Worm (Caenorhabditis elegans) whole organism, L1 larva: Measurements from ENCODE around the gene ZK673.6.

ENCODE experiments used
- dpl-1 ChIP-seq, 3 experiments: fragments of 150-350 bp in 2 of 3; sonication (generic microtip) in 1 of 3; optimal IDR thresholded peaks; 2 replicates each; lab custom pipeline; 2014 to 2017; ENCODE audit warnings: missing biosample characterization in 3 of 3, missing genetic modification characterization in 3 of 3, missing genetic modification reagents in 3 of 3
- egl-27 ChIP-seq, 2 experiments: fragments of 150-350 bp in 1 of 2; sonication (generic microtip); optimal IDR thresholded peaks; 3 replicates each; lab custom pipeline; 2017 to 2018; ENCODE audit warnings: missing biosample characterization in 2 of 2, missing genetic modification characterization in 2 of 2, missing genetic modification reagents in 2 of 2
- fkh-10 ChIP-seq: sonication (generic microtip); optimal IDR thresholded peaks from 2 replicates; lab custom pipeline; 2017; ENCODE audit warnings: missing biosample characterization, missing genetic modification reagents, missing genetic modification characterization
- lin-13 ChIP-seq: fragments of 150-350 bp; optimal IDR thresholded peaks from 2 replicates; lab custom pipeline; 2014; ENCODE audit warnings: missing biosample characterization, missing genetic modification reagents, missing genetic modification characterization
- lin-39 ChIP-seq: fragments of 150-350 bp; optimal IDR thresholded peaks from 2 replicates; lab custom pipeline; 2014; ENCODE audit warnings: missing biosample characterization, missing genetic modification reagents, missing genetic modification characterization
- lsy-2 ChIP-seq, 2 experiments: fragments of 150-350 bp; optimal IDR thresholded peaks; 2 replicates each; lab custom pipeline; 2014; ENCODE audit warnings: missing biosample characterization in 2 of 2, missing genetic modification characterization in 2 of 2
- nhr-12 ChIP-seq: sonication (generic microtip); optimal IDR thresholded peaks from 2 replicates; lab custom pipeline; 2017; ENCODE audit warnings: missing biosample characterization, missing genetic modification characterization
- nhr-28 ChIP-seq: fragments of 150-350 bp; optimal IDR thresholded peaks from 2 replicates; lab custom pipeline; 2014; ENCODE audit warnings: missing biosample characterization, missing genetic modification characterization
- zip-4 ChIP-seq: fragments of 200-800 bp; sonication (Bioruptor generic); optimal IDR thresholded peaks from 2 replicates; lab custom pipeline; 2018; ENCODE audit warnings: mild to moderate bottlenecking, missing genetic modification characterization, moderate library complexity, missing compliant biosample characterization

- TF ChIP-seq nhr-28 (tag; lab: Kevin White, UChicago), result no peak
- TF ChIP-seq dpl-1 (GFP tag; optimal IDR thresholded peaks at IDR 0.05; lab: Kevin White, UChicago), result no peak
- TF ChIP-seq lsy-2 (tag; optimal IDR thresholded peaks at IDR 0.05; lab: Kevin White, UChicago), result peak in 1 of 2 experiments; percentile 19
- no peak for TF ChIP-seq lin-39 (tag; lab: Kevin White, UChicago)
- TF ChIP-seq lin-13 (GFP tag; lab: Kevin White, UChicago), result no peak
- TF ChIP-seq zip-4, result no peak
- no peak for TF ChIP-seq fkh-10
- TF ChIP-seq egl-27 (tag; optimal IDR thresholded peaks at IDR 0.05; lab: Kevin White, UChicago), result no peak
- no peak for TF ChIP-seq nhr-12 (tag; lab: Kevin White, UChicago)
These were observed 40.6 kb upstream of the ZK673.6 start for ce11 chrII:10504729-10505128.
